Fruit fly (Drosophila melanogaster) whole organism, prepupa: ENCODE results near the gene CG6048.
A peak's percentile ranks its signal among the peaks of the same experiment; 100 is the strongest.

ENCODE experiments used
- Blimp-1 ChIP-seq: fragments of 200-800 bp; sonication (Bioruptor generic); optimal IDR thresholded peaks from 3 replicates; lab custom pipeline; 2017; ENCODE audit warnings: missing biosample characterization, missing genetic modification characterization, mild to moderate bottlenecking, moderate library complexity, missing genetic modification reagents
- CG10631 ChIP-seq: fragments of 200-800 bp; sonication (Bioruptor generic); optimal IDR thresholded peaks from 2 replicates; lab custom pipeline; 2016; ENCODE audit warnings: missing biosample characterization, missing genetic modification characterization
- CG10669 ChIP-seq: fragments of 200-800 bp; sonication (Bioruptor generic); optimal IDR thresholded peaks from 3 replicates; lab custom pipeline; 2018; ENCODE audit warnings: missing biosample characterization, mild to moderate bottlenecking, missing genetic modification characterization, moderate library complexity
- CG11294 ChIP-seq: fragments of 200-800 bp; sonication (Bioruptor generic); IDR thresholded peaks from 2 replicates; pipeline ENCODE4 v1.3.6; 2022; ENCODE audit warnings: missing biosample characterization, missing genetic modification characterization
- CG11762 ChIP-seq: fragments of 200-800 bp; sonication (Bioruptor generic); optimal IDR thresholded peaks from 3 replicates; lab custom pipeline; 2016; ENCODE audit warnings: missing biosample characterization, missing genetic modification characterization; ENCODE audit not compliant: insufficient read depth
- CG1621 ChIP-seq: fragments of 200-800 bp; sonication (Bioruptor generic); optimal IDR thresholded peaks from 3 replicates; lab custom pipeline; 2018; ENCODE audit warnings: missing biosample characterization, mild to moderate bottlenecking, missing genetic modification characterization
- CG3032 ChIP-seq: fragments of 200-800 bp; optimal IDR thresholded peaks from 2 replicates; lab custom pipeline; 2019; ENCODE audit warnings: missing biosample characterization, mild to moderate bottlenecking, missing genetic modification characterization, moderate library complexity
- CG32006 ChIP-seq: fragments of 200-800 bp; sonication (Bioruptor generic); optimal IDR thresholded peaks from 3 replicates; lab custom pipeline; 2017; ENCODE audit warnings: missing biosample characterization, mild to moderate bottlenecking, missing genetic modification characterization
- CG34406 ChIP-seq: fragments of 200-800 bp; sonication (Bioruptor generic); optimal IDR thresholded peaks from 3 replicates; lab custom pipeline; 2016; ENCODE audit warnings: missing biosample characterization, missing genetic modification characterization
- CG3919 ChIP-seq: fragments of 200-800 bp; sonication (Bioruptor generic); optimal IDR thresholded peaks from 3 replicates; lab custom pipeline; 2016; ENCODE audit warnings: missing biosample characterization, missing genetic modification characterization
- CG4318 ChIP-seq: fragments of 200-800 bp; sonication (Bioruptor generic); optimal IDR thresholded peaks from 3 replicates; lab custom pipeline; 2017; ENCODE audit warnings: missing biosample characterization, mild to moderate bottlenecking, missing genetic modification characterization
- CG6163 ChIP-seq: fragments of 200-800 bp; sonication (Bioruptor generic); IDR thresholded peaks from 3 replicates; pipeline ENCODE4 v1.3.6; 2022; ENCODE audit warnings: missing biosample characterization, missing genetic modification characterization
- CG6276 ChIP-seq: fragments of 200-800 bp; sonication (Bioruptor generic); optimal IDR thresholded peaks from 2 replicates; lab custom pipeline; 2017; ENCODE audit warnings: missing biosample characterization, mild to moderate bottlenecking, missing genetic modification characterization
- CG6792 ChIP-seq: fragments of 200-800 bp; sonication (Bioruptor generic); optimal IDR thresholded peaks from 3 replicates; lab custom pipeline; 2016; ENCODE audit warnings: missing biosample characterization, missing genetic modification characterization
- CG6808 ChIP-seq: fragments of 200-800 bp; sonication (Bioruptor generic); optimal IDR thresholded peaks from 3 replicates; lab custom pipeline; 2017; ENCODE audit warnings: missing biosample characterization, missing genetic modification characterization, mild to moderate bottlenecking, moderate library complexity, missing genetic modification reagents
- CG6854 ChIP-seq: fragments of 200-800 bp; sonication (Bioruptor generic); optimal IDR thresholded peaks from 2 replicates; lab custom pipeline; 2017; ENCODE audit warnings: missing biosample characterization, mild to moderate bottlenecking, missing genetic modification characterization
- CG8119 ChIP-seq: fragments of 200-800 bp; sonication (Bioruptor generic); IDR thresholded peaks from 3 replicates; pipeline ENCODE4 v1.3.6; 2022; ENCODE audit warnings: missing biosample characterization, missing genetic modification characterization
- CG8319 ChIP-seq: fragments of 200-800 bp; sonication (Bioruptor generic); optimal IDR thresholded peaks from 3 replicates; lab custom pipeline; 2016; ENCODE audit warnings: missing biosample characterization, missing genetic modification characterization
- CG8632 ChIP-seq: fragments of 200-800 bp; sonication (Bioruptor generic); optimal IDR thresholded peaks from 3 replicates; lab custom pipeline; 2016; ENCODE audit warnings: missing biosample characterization, missing genetic modification characterization
- CG9139 ChIP-seq: fragments of 200-800 bp; sonication (Bioruptor generic); optimal IDR thresholded peaks from 3 replicates; lab custom pipeline; 2017; ENCODE audit warnings: missing biosample characterization, mild to moderate bottlenecking, missing genetic modification characterization
- Eip75B ChIP-seq: fragments of 200-800 bp; sonication (Bioruptor generic); optimal IDR thresholded peaks from 3 replicates; lab custom pipeline; 2016; ENCODE audit warnings: missing biosample characterization, missing genetic modification characterization
- Eip93F ChIP-seq: fragments of 200-800 bp; sonication (Bioruptor generic); optimal IDR thresholded peaks from 2 replicates; lab custom pipeline; 2016; ENCODE audit warnings: missing biosample characterization, mild to moderate bottlenecking, missing genetic modification characterization
- Gug ChIP-seq: fragments of 200-800 bp; sonication (Bioruptor generic); IDR thresholded peaks from 2 replicates; pipeline ENCODE4 v1.3.6; 2022; ENCODE audit warnings: missing biosample characterization, missing genetic modification characterization
- Hr38 ChIP-seq: sonication (Bioruptor generic); optimal IDR thresholded peaks from 2 replicates; lab custom pipeline; 2016; ENCODE audit warnings: missing biosample characterization, missing genetic modification characterization
- Hr39 ChIP-seq: fragments of 200-800 bp; sonication (Bioruptor generic); optimal IDR thresholded peaks from 2 replicates; lab custom pipeline; 2016; ENCODE audit warnings: missing biosample characterization, missing genetic modification characterization
- Hr4 ChIP-seq: fragments of 200-800 bp; sonication (Bioruptor generic); optimal IDR thresholded peaks from 3 replicates; lab custom pipeline; 2016; ENCODE audit warnings: missing biosample characterization, missing genetic modification characterization
- Lpt ChIP-seq: fragments of 200-800 bp; sonication (Bioruptor generic); optimal IDR thresholded peaks from 3 replicates; lab custom pipeline; 2016; ENCODE audit warnings: missing biosample characterization, missing genetic modification characterization
- Met ChIP-seq: fragments of 200-800 bp; sonication (Bioruptor generic); optimal IDR thresholded peaks from 3 replicates; lab custom pipeline; 2016; ENCODE audit warnings: missing biosample characterization, missing genetic modification characterization
- Smox ChIP-seq: fragments of 200-800 bp; sonication (Bioruptor generic); optimal IDR thresholded peaks from 3 replicates; lab custom pipeline; 2016; ENCODE audit warnings: missing biosample characterization, missing genetic modification characterization
- Sox102F ChIP-seq: fragments of 200-800 bp; sonication (Bioruptor generic); optimal IDR thresholded peaks from 2 replicates; lab custom pipeline; 2016; ENCODE audit warnings: missing biosample characterization, mild to moderate bottlenecking, missing genetic modification characterization
- Sox14 ChIP-seq: fragments of 200-800 bp; sonication (Bioruptor generic); optimal IDR thresholded peaks from 3 replicates; lab custom pipeline; 2016; ENCODE audit warnings: missing biosample characterization, missing genetic modification characterization
- Sox15 ChIP-seq: fragments of 200-800 bp; sonication (Bioruptor generic); optimal IDR thresholded peaks from 3 replicates; lab custom pipeline; 2016; ENCODE audit warnings: missing biosample characterization, missing genetic modification characterization
- achi ChIP-seq: fragments of 200-800 bp; sonication (Bioruptor generic); optimal IDR thresholded peaks from 3 replicates; lab custom pipeline; 2016; ENCODE audit warnings: missing biosample characterization, missing genetic modification characterization
- acj6 ChIP-seq: fragments of 200-800 bp; sonication (Bioruptor generic); optimal IDR thresholded peaks from 3 replicates; lab custom pipeline; 2016; ENCODE audit warnings: missing biosample characterization, missing genetic modification characterization
- cyc ChIP-seq: fragments of 200-800 bp; sonication (Bioruptor generic); optimal IDR thresholded peaks from 3 replicates; lab custom pipeline; 2016; ENCODE audit warnings: missing biosample characterization, missing genetic modification characterization
- dac ChIP-seq: fragments of 200-800 bp; sonication (Bioruptor generic); optimal IDR thresholded peaks from 2 replicates; lab custom pipeline; 2017; ENCODE audit warnings: missing biosample characterization, mild to moderate bottlenecking, missing genetic modification characterization
- dsx ChIP-seq: fragments of 200-800 bp; optimal IDR thresholded peaks from 3 replicates; lab custom pipeline; 2019; ENCODE audit warnings: missing biosample characterization, mild to moderate bottlenecking, missing genetic modification characterization, moderate library complexity; ENCODE audit not compliant: poor library complexity, severe bottlenecking
- eg ChIP-seq: fragments of 200-800 bp; sonication (Bioruptor generic); IDR thresholded peaks from 3 replicates; pipeline ENCODE4 v1.3.6; 2022; ENCODE audit warnings: missing biosample characterization, missing genetic modification characterization
- esn ChIP-seq: fragments of 200-800 bp; sonication (Bioruptor generic); optimal IDR thresholded peaks from 2 replicates; lab custom pipeline; 2016; ENCODE audit warnings: missing biosample characterization, mild to moderate bottlenecking, missing genetic modification characterization, moderate library complexity
- fd85E ChIP-seq: fragments of 200-800 bp; sonication (Bioruptor generic); optimal IDR thresholded peaks from 3 replicates; lab custom pipeline; 2016; ENCODE audit warnings: missing biosample characterization, missing genetic modification characterization
- lz ChIP-seq: fragments of 200-800 bp; sonication (Bioruptor generic); optimal IDR thresholded peaks from 3 replicates; lab custom pipeline; 2016; ENCODE audit warnings: missing biosample characterization, missing genetic modification characterization
- net ChIP-seq: fragments of 200-800 bp; sonication (Bioruptor generic); optimal IDR thresholded peaks from 3 replicates; lab custom pipeline; 2016; ENCODE audit warnings: missing biosample characterization, missing genetic modification characterization
- salr ChIP-seq, 2 experiments: fragments of 200-800 bp; sonication (Bioruptor generic); optimal IDR thresholded peaks; 3 replicates each; lab custom pipeline; 2016 to 2018; ENCODE audit warnings: missing biosample characterization in 2 of 2, missing genetic modification characterization in 2 of 2, mild to moderate bottlenecking in 1 of 2
- svp ChIP-seq: fragments of 200-800 bp; sonication (Bioruptor generic); peaks from one replicate; lab custom pipeline; 2016; ENCODE audit warnings: missing biosample characterization, missing genetic modification characterization
- topi ChIP-seq: fragments of 200-800 bp; sonication (Bioruptor generic); optimal IDR thresholded peaks from 3 replicates; lab custom pipeline; 2016; ENCODE audit warnings: missing biosample characterization, missing genetic modification characterization

The CG6048 gene

dm6 chrX:5968094-5968723, 15.8 kb downstream of the CG6048 start (continued):
- TF ChIP-seq CG8119 (GFP tag; lab: Robert Waterston, UW) (peak; percentile 80), CG6854 (no peak), Hr38 (GFP tag; lab: Kevin White, UChicago) (no peak), CG4318 (GFP tag; lab: Kevin White, UChicago) (peak; percentile 61), cyc (GFP tag; lab: Kevin White, UChicago) (no peak), fd85E (no peak), CG3919 (GFP tag; lab: Kevin White, UChicago) (peak; percentile 65), esn (GFP tag; lab: Kevin White, UChicago) (peak; percentile 17), Sox102F (GFP tag; lab: Kevin White, UChicago) (peak; percentile 18), CG11762 (GFP tag; lab: Kevin White, UChicago) (peak; percentile 29), CG10631 (GFP tag; lab: Kevin White, UChicago) (peak; percentile 63), eg (GFP tag; lab: Robert Waterston, UW) (peak; percentile 92), topi (peak; percentile 30), CG9139 (no peak), Sox14 (GFP tag; lab: Kevin White, UChicago) (peak; percentile 62), lz (GFP tag; lab: Kevin White, UChicago) (peak; percentile 29), CG32006 (peak; percentile 79), CG1621 (peak; percentile 68), CG11294 (peak; percentile 67; the same call in 1 of the 2 replicates), Smox (GFP tag; lab: Kevin White, UChicago) (no peak), Sox15 (GFP tag; lab: Kevin White, UChicago) (no peak)

dm6 chrX:5969860-5970665, 17.7 kb downstream of the CG6048 start:
- TF ChIP-seq Sox14 (GFP tag; lab: Kevin White, UChicago), result no peak
- peak; percentile 27 for TF ChIP-seq net (GFP tag; lab: Kevin White, UChicago)
- TF ChIP-seq topi, result peak; percentile 40
- TF ChIP-seq Sox15 (GFP tag; lab: Kevin White, UChicago), result no peak
- TF ChIP-seq Eip93F (GFP tag; lab: Kevin White, UChicago), result no peak
- peak; percentile 59 for TF ChIP-seq CG6163 (GFP tag; lab: Robert Waterston, UW)
- peak; percentile 50 for TF ChIP-seq CG3032 (tag; lab: Kevin White, UChicago)
- TF ChIP-seq dsx (GFP tag; lab: Kevin White, UChicago), result peak; percentile 27
- TF ChIP-seq dac, result no peak
- TF ChIP-seq CG1621, result no peak
- peak; percentile 16 for TF ChIP-seq CG3919 (GFP tag; lab: Kevin White, UChicago)
- TF ChIP-seq Lpt, result peak; percentile 10
- peak; percentile 38 for TF ChIP-seq achi (GFP tag; lab: Kevin White, UChicago)
- peak; percentile 43 for TF ChIP-seq Hr4 (GFP tag; lab: Kevin White, UChicago)
- no peak for TF ChIP-seq CG8319 (GFP tag; lab: Kevin White, UChicago)
- no peak for TF ChIP-seq Hr39
- TF ChIP-seq Hr38 (GFP tag; lab: Kevin White, UChicago), result no peak
- TF ChIP-seq Blimp-1 (GFP tag; lab: Kevin White, UChicago), result peak; percentile 17
- TF ChIP-seq esn (GFP tag; lab: Kevin White, UChicago), result peak; percentile 50
- peak; percentile 34 for TF ChIP-seq CG6792
- TF ChIP-seq CG6808 (GFP tag; lab: Kevin White, UChicago), result peak; percentile 54
- TF ChIP-seq Sox102F (GFP tag; lab: Kevin White, UChicago), result peak; percentile 18
- TF ChIP-seq CG8119 (GFP tag; lab: Robert Waterston, UW), result 0 out of 3 replicates have a peak, but pooled peaks have one; percentile 22
- peak; percentile 22 for TF ChIP-seq acj6 (GFP tag; lab: Kevin White, UChicago)
- TF ChIP-seq CG10669 (GFP tag; lab: Kevin White, UChicago), result peak; percentile 9
- peak; percentile 79 for TF ChIP-seq svp (GFP tag; lab: Kevin White, UChicago)
- TF ChIP-seq eg (GFP tag; lab: Robert Waterston, UW), result peak; percentile 27; the same call in 2 of the 3 replicates
- TF ChIP-seq CG32006, result peak; percentile 62
- TF ChIP-seq CG11762 (GFP tag; lab: Kevin White, UChicago), result no peak
- no peak for TF ChIP-seq CG6276 (GFP tag; lab: Kevin White, UChicago)
- TF ChIP-seq Gug (GFP tag; lab: Robert Waterston, UW), result peak; percentile 33
- TF ChIP-seq Met (GFP tag; lab: Kevin White, UChicago), result peak; percentile 39
- TF ChIP-seq CG34406 (GFP tag; lab: Kevin White, UChicago), result peak; percentile 33
- TF ChIP-seq CG4318 (GFP tag; lab: Kevin White, UChicago), result peak; percentile 31
- peak in 1 of 2 experiments; percentile 46 for TF ChIP-seq salr (GFP tag; optimal IDR thresholded peaks at IDR 0.05; lab: Kevin White, UChicago)
- peak; percentile 31 for TF ChIP-seq CG8632 (GFP tag; lab: Kevin White, UChicago)
- no peak for TF ChIP-seq CG9139
- TF ChIP-seq Eip75B, result no peak
